Fruit fly (Drosophila melanogaster): ENCODE results near the gene CG6885.

The CG6885 gene

dm6 chr3L:18765657-18766592 lies 21.6 kb downstream of the CG6885 start (continued):
- TF ChIP-seq crol (GFP tag; IDR thresholded peaks at IDR 0.05), result peak; percentile 51
- no peak for TF ChIP-seq tin (GFP tag; optimal IDR thresholded peaks at IDR 0.05)
- no peak for TF ChIP-seq ro (GFP tag; IDR thresholded peaks at IDR 0.05)
- TF ChIP-seq CG11696 (GFP tag; IDR thresholded peaks at IDR 0.05), result peak; percentile 54
- TF ChIP-seq Awh (GFP tag; IDR thresholded peaks at IDR 0.05), result no peak; the same call in 1 of the 2 replicates
- TF ChIP-seq CoRest (tag; optimal IDR thresholded peaks at IDR 0.05), result peak; percentile 11
- peak; percentile 8 for TF ChIP-seq CG6854 (GFP tag; optimal IDR thresholded peaks at IDR 0.05)
- no peak for TF ChIP-seq bab2 (GFP tag; optimal IDR thresholded peaks at IDR 0.05)
- no peak for TF ChIP-seq Fer2 (tag; optimal IDR thresholded peaks at IDR 0.05)
- peak; percentile 56; the same call in 2 of the 3 replicates for TF ChIP-seq CG17361 (GFP tag; IDR thresholded peaks at IDR 0.05)
- no peak for TF ChIP-seq cad (GFP tag; optimal IDR thresholded peaks at IDR 0.05)
- no peak for TF ChIP-seq Hmx (GFP tag; optimal IDR thresholded peaks at IDR 0.05)
- no peak for TF ChIP-seq CG14965 (GFP tag; optimal IDR thresholded peaks at IDR 0.05; ENCODE audit: borderline replicate concordance)
- no peak for TF ChIP-seq her (GFP tag; optimal IDR thresholded peaks at IDR 0.05)
- no peak for TF ChIP-seq Myb (GFP tag; optimal IDR thresholded peaks at IDR 0.05)
- peak; percentile 31 for TF ChIP-seq CG9437 (GFP tag; optimal IDR thresholded peaks at IDR 0.05)
- TF ChIP-seq mirr (GFP tag; optimal IDR thresholded peaks at IDR 0.05), result peak; percentile 46
- no peak for TF ChIP-seq Tbp (GFP tag; optimal IDR thresholded peaks at IDR 0.05)
- TF ChIP-seq HLH54F (GFP tag; optimal IDR thresholded peaks at IDR 0.05), result no peak
- no peak for TF ChIP-seq vfl (GFP tag; optimal IDR thresholded peaks at IDR 0.05)
- no peak for TF ChIP-seq lmd (GFP tag; IDR thresholded peaks at IDR 0.05)
- no peak for TF ChIP-seq CG13123 (GFP tag; optimal IDR thresholded peaks at IDR 0.05)
- peak; percentile 4 for TF ChIP-seq run (tag; optimal IDR thresholded peaks at IDR 0.05)
- TF ChIP-seq ab (GFP tag; optimal IDR thresholded peaks at IDR 0.05), result no peak
- TF ChIP-seq D (optimal IDR thresholded peaks at IDR 0.05), result no peak
- TF ChIP-seq D (GFP tag; optimal IDR thresholded peaks at IDR 0.05), result no peak
- no peak for TF ChIP-seq Antp (GFP tag; optimal IDR thresholded peaks at IDR 0.05)
- TF ChIP-seq GATAe (GFP tag; conservative IDR thresholded peaks at IDR 0.05), result no peak
- no peak for TF ChIP-seq dm (GFP tag; optimal IDR thresholded peaks at IDR 0.05)
- no peak for TF ChIP-seq seq (GFP tag; IDR thresholded peaks at IDR 0.05)
- no peak for TF ChIP-seq CG12942 (GFP tag; optimal IDR thresholded peaks at IDR 0.05)
- TF ChIP-seq CG2678 (tag; optimal IDR thresholded peaks at IDR 0.05), result peak; percentile 40
- TF ChIP-seq sens (GFP tag), result peak; percentile 70
- no peak for TF ChIP-seq CG13894 (tag; optimal IDR thresholded peaks at IDR 0.05)
- TF ChIP-seq CG4854 (GFP tag; optimal IDR thresholded peaks at IDR 0.05), result no peak
- peak; percentile 27; the same call in 1 of the 2 replicates for TF ChIP-seq CG14441 (GFP tag; IDR thresholded peaks at IDR 0.05)
- TF ChIP-seq grau (tag; optimal IDR thresholded peaks at IDR 0.05), result no peak
- TF ChIP-seq CG32772 (GFP tag; IDR thresholded peaks at IDR 0.05), result no peak
- no peak for TF ChIP-seq Ets97D (GFP tag; optimal IDR thresholded peaks at IDR 0.05)
- TF ChIP-seq Hey (tag; optimal IDR thresholded peaks at IDR 0.05), result no peak
- peak; percentile 47 for TF ChIP-seq onecut (GFP tag; IDR thresholded peaks at IDR 0.05)
- no peak for TF ChIP-seq ind (GFP tag; optimal IDR thresholded peaks at IDR 0.05)
- no peak for TF ChIP-seq CG7963 (GFP tag; IDR thresholded peaks at IDR 0.05; ENCODE audit: partially characterized antibody)
- TF ChIP-seq CG8089 (GFP tag; optimal IDR thresholded peaks at IDR 0.05), result no peak
- TF ChIP-seq dmrt11E (tag; optimal IDR thresholded peaks at IDR 0.05), result no peak
- TF ChIP-seq inv (GFP tag; IDR thresholded peaks at IDR 0.05; ENCODE audit: partially characterized antibody), result no peak
- TF ChIP-seq Jarid2 (GFP tag; optimal IDR thresholded peaks at IDR 0.05), result peak; percentile 83
- no peak for TF ChIP-seq CG10959 (GFP tag; IDR thresholded peaks at IDR 0.05)
- peak; percentile 11; the same call in 1 of the 3 replicates for TF ChIP-seq HLH4C (GFP tag; IDR thresholded peaks at IDR 0.05; ENCODE audit: partially characterized antibody)
- TF ChIP-seq CG1792 (GFP tag; optimal IDR thresholded peaks at IDR 0.05), result no peak

All from whole organism, embryonic.